Worm (Caenorhabditis elegans) whole organism, young adult: ENCODE results near the gene gly-13.
A peak's percentile ranks its signal among the peaks of the same experiment; 100 is the strongest.

Source experiments
- B0019.2 ChIP-seq: fragments of 200-800 bp; sonication (Bioruptor generic); conservative IDR thresholded peaks from 2 replicates; pipeline ENCODE4 v1.3.6; 2022; ENCODE audit warnings: missing genetic modification reagents, missing genetic modification characterization, missing compliant biosample characterization
- B0261.1 ChIP-seq: sonication (generic microtip); optimal IDR thresholded peaks from 2 replicates; lab custom pipeline; 2016; ENCODE audit warnings: mild to moderate bottlenecking, missing genetic modification characterization, moderate library complexity, missing compliant biosample characterization
- C17E4.6 ChIP-seq: fragments of 200-800 bp; sonication (Bioruptor generic); IDR thresholded peaks from 2 replicates; pipeline ENCODE4 v1.3.6; 2022; ENCODE audit warnings: missing genetic modification reagents, missing genetic modification characterization, missing compliant biosample characterization
- D2030.7 ChIP-seq: fragments of 200-800 bp; sonication (Bioruptor generic); IDR thresholded peaks from 2 replicates; pipeline ENCODE4 v1.3.6; 2022; ENCODE audit warnings: missing genetic modification reagents, missing genetic modification characterization, missing compliant biosample characterization
- F22D6.2 ChIP-seq: sonication (generic microtip); optimal IDR thresholded peaks from 2 replicates; lab custom pipeline; 2016; ENCODE audit warnings: mild to moderate bottlenecking, missing genetic modification characterization, missing compliant biosample characterization
- F37B4.10 ChIP-seq: fragments of 200-800 bp; sonication (Bioruptor generic); IDR thresholded peaks from 2 replicates; pipeline ENCODE4 v1.3.6; 2022; ENCODE audit warnings: missing genetic modification characterization, missing compliant biosample characterization
- K11D2.4 ChIP-seq: fragments of 200-800 bp; sonication (Bioruptor generic); IDR thresholded peaks from 2 replicates; pipeline ENCODE4 v1.3.6; 2022; ENCODE audit warnings: missing genetic modification reagents, missing genetic modification characterization, missing compliant biosample characterization
- K12H6.12 ChIP-seq: fragments of 200-800 bp; sonication (Bioruptor generic); optimal IDR thresholded peaks from 2 replicates; lab custom pipeline; 2018; ENCODE audit warnings: mild to moderate bottlenecking, missing genetic modification characterization, missing compliant biosample characterization
- ama-1 ChIP-seq, 3 experiments: fragments of 150-350 bp in 1 of 3; sonication (generic microtip) in 2 of 3; optimal IDR thresholded peaks; 2 replicates each; lab custom pipeline; 2014 to 2018; ENCODE audit warnings: missing biosample characterization in 2 of 3, missing genetic modification characterization in 2 of 3, missing genetic modification reagents in 2 of 3
- aptf-2 ChIP-seq: fragments of 200-800 bp; sonication (Bioruptor generic); conservative IDR thresholded peaks from 2 replicates; pipeline ENCODE4 v1.3.6; 2022; ENCODE audit warnings: missing genetic modification reagents, missing genetic modification characterization, missing compliant biosample characterization
- aptf-3 ChIP-seq: fragments of 200-800 bp; sonication (Bioruptor generic); IDR thresholded peaks from 2 replicates; pipeline ENCODE4 v1.3.6; 2022; ENCODE audit warnings: missing genetic modification characterization, missing compliant biosample characterization
- cebp-1 ChIP-seq, 2 experiments: fragments of 200-800 bp in 1 of 2; sonication (Bioruptor generic) in 1 of 2; sonication (generic microtip) in 1 of 2; IDR thresholded peaks in 1 of 2; optimal IDR thresholded peaks in 1 of 2; 2 replicates each; pipeline versions ENCODE4 v1.3.6 to Lab custom; 2017 to 2022; ENCODE audit warnings: missing compliant biosample characterization in 2 of 2, missing genetic modification characterization in 2 of 2, mild to moderate bottlenecking in 1 of 2, missing genetic modification reagents in 1 of 2, moderate library complexity in 1 of 2
- ceh-100 ChIP-seq: fragments of 200-800 bp; sonication (Bioruptor generic); IDR thresholded peaks from 2 replicates; pipeline ENCODE4 v1.3.6; 2022; ENCODE audit warnings: missing genetic modification reagents, missing genetic modification characterization, missing compliant biosample characterization
- ceh-27 ChIP-seq: fragments of 200-800 bp; sonication (Bioruptor generic); optimal IDR thresholded peaks from 2 replicates; lab custom pipeline; 2018; ENCODE audit warnings: mild to moderate bottlenecking, missing genetic modification characterization, moderate library complexity, missing compliant biosample characterization
- ceh-40 ChIP-seq: fragments of 200-800 bp; sonication (Bioruptor generic); IDR thresholded peaks from 2 replicates; pipeline ENCODE4 v1.3.6; 2022; ENCODE audit warnings: missing genetic modification characterization, missing compliant biosample characterization
- die-1 ChIP-seq: sonication (generic microtip); optimal IDR thresholded peaks from 2 replicates; lab custom pipeline; 2016; ENCODE audit warnings: missing genotype, mild to moderate bottlenecking, missing genetic modification characterization, missing compliant biosample characterization
- dox-1 ChIP-seq: fragments of 200-800 bp; sonication (Bioruptor generic); IDR thresholded peaks from 2 replicates; pipeline ENCODE4 v1.3.6; 2022; ENCODE audit warnings: missing genetic modification reagents, missing genetic modification characterization, missing compliant biosample characterization
- dpl-1 ChIP-seq: fragments of 150-350 bp; optimal IDR thresholded peaks from 2 replicates; lab custom pipeline; 2014; ENCODE audit warnings: missing biosample characterization, missing genetic modification reagents, missing genetic modification characterization
- egl-18 ChIP-seq: fragments of 200-800 bp; sonication (Bioruptor generic); IDR thresholded peaks from 2 replicates; pipeline ENCODE4 v1.3.6; 2022; ENCODE audit warnings: missing genetic modification reagents, missing genetic modification characterization, missing compliant biosample characterization
- egrh-3 ChIP-seq: fragments of 200-800 bp; sonication (Bioruptor generic); IDR thresholded peaks from 2 replicates; pipeline ENCODE4 v1.3.6; 2022; ENCODE audit warnings: missing genetic modification reagents, missing genetic modification characterization, missing compliant biosample characterization
- ekl-4 ChIP-seq: fragments of 200-800 bp; sonication (Bioruptor generic); IDR thresholded peaks from 2 replicates; pipeline ENCODE4 v1.3.6; 2022; ENCODE audit warnings: missing genetic modification reagents, missing genetic modification characterization, missing compliant biosample characterization
- ets-4 ChIP-seq: fragments of 200-800 bp; sonication (Bioruptor generic); optimal IDR thresholded peaks from 2 replicates; lab custom pipeline; 2018; ENCODE audit warnings: mild to moderate bottlenecking, missing genetic modification characterization, missing compliant biosample characterization
- fkh-3 ChIP-seq: sonication (generic microtip); optimal IDR thresholded peaks from 2 replicates; lab custom pipeline; 2016; ENCODE audit warnings: mild to moderate bottlenecking, missing genetic modification characterization, missing compliant biosample characterization
- gei-17 ChIP-seq: fragments of 200-800 bp; sonication (Bioruptor generic); optimal IDR thresholded peaks from 2 replicates; lab custom pipeline; 2018; ENCODE audit warnings: mild to moderate bottlenecking, missing genetic modification characterization, missing compliant biosample characterization
- hmg-1.2 ChIP-seq: fragments of 200-800 bp; sonication (Bioruptor generic); IDR thresholded peaks from 2 replicates; pipeline ENCODE4 v1.3.6; 2022; ENCODE audit warnings: missing genetic modification reagents, missing genetic modification characterization, missing compliant biosample characterization
- hsf-1 ChIP-seq: fragments of 200-800 bp; sonication (Bioruptor generic); IDR thresholded peaks from 2 replicates; pipeline ENCODE4 v1.3.6; 2022; ENCODE audit warnings: missing genetic modification reagents, missing genetic modification characterization, missing compliant biosample characterization
- lin-40 ChIP-seq: sonication (generic microtip); optimal IDR thresholded peaks from 2 replicates; lab custom pipeline; 2016; ENCODE audit warnings: missing genetic modification characterization, mild to moderate bottlenecking, missing compliant biosample characterization, missing genotype, missing genetic modification reagents
- lsl-1 ChIP-seq: fragments of 200-800 bp; sonication (Bioruptor generic); optimal IDR thresholded peaks from 2 replicates; lab custom pipeline; 2018; ENCODE audit warnings: mild to moderate bottlenecking, missing genetic modification characterization, moderate library complexity, missing compliant biosample characterization
- madf-10 ChIP-seq: sonication (generic microtip); optimal IDR thresholded peaks from 2 replicates; lab custom pipeline; 2016; ENCODE audit warnings: mild to moderate bottlenecking, missing genetic modification characterization, missing compliant biosample characterization
- madf-8 ChIP-seq: fragments of 200-800 bp; sonication (Bioruptor generic); conservative IDR thresholded peaks from 2 replicates; pipeline ENCODE4 v1.3.6; 2022; ENCODE audit warnings: missing genetic modification reagents, missing genetic modification characterization, missing compliant biosample characterization
- mcd-1 ChIP-seq: fragments of 200-800 bp; sonication (Bioruptor generic); IDR thresholded peaks from 2 replicates; pipeline ENCODE4 v1.3.6; 2022; ENCODE audit warnings: missing genetic modification reagents, missing genetic modification characterization, missing compliant biosample characterization
- nfya-2 ChIP-seq: fragments of 200-800 bp; sonication (Bioruptor generic); IDR thresholded peaks from 2 replicates; pipeline ENCODE4 v1.3.6; 2022; ENCODE audit warnings: missing genetic modification reagents, missing genetic modification characterization, missing compliant biosample characterization
- nhr-179 ChIP-seq: sonication (generic microtip); optimal IDR thresholded peaks from 2 replicates; lab custom pipeline; 2016; ENCODE audit warnings: mild to moderate bottlenecking, missing genetic modification characterization, missing compliant biosample characterization
- nhr-27 ChIP-seq: fragments of 200-800 bp; sonication (Bioruptor generic); optimal IDR thresholded peaks from 2 replicates; lab custom pipeline; 2018; ENCODE audit warnings: mild to moderate bottlenecking, missing genetic modification characterization, moderate library complexity, missing compliant biosample characterization
- rcor-1 ChIP-seq: fragments of 200-800 bp; sonication (Bioruptor generic); IDR thresholded peaks from 2 replicates; pipeline ENCODE4 v1.3.6; 2022; ENCODE audit warnings: missing genetic modification reagents, missing genetic modification characterization, missing compliant biosample characterization
- repo-1 ChIP-seq: sonication (generic microtip); optimal IDR thresholded peaks from 2 replicates; lab custom pipeline; 2017; ENCODE audit warnings: mild to moderate bottlenecking, missing genetic modification characterization, missing compliant biosample characterization
- rpc-1 ChIP-seq, 2 experiments: fragments of 150-350 bp in 1 of 2; sonication (generic microtip) in 1 of 2; optimal IDR thresholded peaks; 2 replicates each; lab custom pipeline; 2014 to 2018; ENCODE audit warnings: missing biosample characterization in 1 of 2, missing genetic modification characterization in 1 of 2, missing genetic modification reagents in 1 of 2, missing genotype in 1 of 2
- snpc-4 ChIP-seq, 5 experiments: fragments of 150-350 bp in 1 of 5; sonication (generic microtip) in 4 of 5; optimal IDR thresholded peaks; 2 replicates each; lab custom pipeline; 2014 to 2018; ENCODE audit warnings: missing genetic modification characterization in 5 of 5, missing biosample characterization in 3 of 5, antibody characterized with exemption in 2 of 5, mild to moderate bottlenecking in 2 of 5, missing compliant biosample characterization in 2 of 5, missing genotype in 2 of 5, moderate library complexity in 2 of 5, missing genetic modification reagents in 1 of 5
- sptf-2 ChIP-seq: fragments of 200-800 bp; sonication (Bioruptor generic); optimal IDR thresholded peaks from 2 replicates; lab custom pipeline; 2018; ENCODE audit warnings: mild to moderate bottlenecking, missing genetic modification characterization, missing compliant biosample characterization
- tlf-1 ChIP-seq: fragments of 200-800 bp; sonication (Bioruptor generic); optimal IDR thresholded peaks from 2 replicates; lab custom pipeline; 2018; ENCODE audit warnings: mild to moderate bottlenecking, missing genetic modification characterization, missing compliant biosample characterization
- unc-62 ChIP-seq: fragments of 150-350 bp; optimal IDR thresholded peaks from 2 replicates; lab custom pipeline; 2014; ENCODE audit warnings: missing biosample characterization, missing genetic modification reagents, missing genetic modification characterization
- xnd-1 ChIP-seq: sonication (generic microtip); optimal IDR thresholded peaks from 2 replicates; lab custom pipeline; 2016; ENCODE audit warnings: missing genotype, missing genetic modification reagents, missing genetic modification characterization, missing compliant biosample characterization
- ztf-22 ChIP-seq: fragments of 200-800 bp; sonication (Bioruptor generic); optimal IDR thresholded peaks from 2 replicates; lab custom pipeline; 2018; ENCODE audit warnings: mild to moderate bottlenecking, missing genetic modification characterization, moderate library complexity, missing compliant biosample characterization
- ztf-25 ChIP-seq: fragments of 200-800 bp; sonication (Bioruptor generic); IDR thresholded peaks from 2 replicates; pipeline ENCODE4 v1.3.6; 2022; ENCODE audit warnings: missing genetic modification reagents, missing genetic modification characterization, missing compliant biosample characterization
- ztf-26 ChIP-seq: sonication (generic microtip); optimal IDR thresholded peaks from 2 replicates; lab custom pipeline; 2017; ENCODE audit warnings: missing genetic modification characterization, missing compliant biosample characterization

gly-13 gene

ce11 chrX:9296591-9296990 lies at the start of gene gly-13:
Gene gly-13 (minus strand): TSS chrX:9296622.
- TF ChIP-seq mcd-1 (GFP tag; lab: Robert Waterston, UW): no peak
- peak; percentile 3 for TF ChIP-seq lin-40 (tag; lab: Kevin White, UChicago)
- no peak for TF ChIP-seq cebp-1 (GFP tag; IDR thresholded peaks at IDR 0.05; lab: Robert Waterston, UW)
- TF ChIP-seq cebp-1 (tag; optimal IDR thresholded peaks at IDR 0.05; lab: Kevin White, UChicago): peak; percentile 20
- TF ChIP-seq rpc-1 (optimal IDR thresholded peaks at IDR 0.05; lab: Kevin White, UChicago): peak; percentile 17
- no peak for TF ChIP-seq rpc-1 (tag; optimal IDR thresholded peaks at IDR 0.05; lab: Kevin White, UChicago)

ce11 chrX:9338375-9338774 lies 42.0 kb upstream of the gly-13 start, which contains the start of gene apa-2:
Gene apa-2 (plus strand): TSS chrX:9338675.
- no peak for TF ChIP-seq dox-1 (GFP tag; lab: Robert Waterston, UW)
- no peak for TF ChIP-seq nhr-27
- no peak for TF ChIP-seq ceh-40 (GFP tag; lab: Robert Waterston, UW)
- no peak for TF ChIP-seq B0019.2
- no peak for TF ChIP-seq ekl-4 (GFP tag; lab: Robert Waterston, UW)
- TF ChIP-seq nhr-179 (tag; lab: Kevin White, UChicago): no peak
- TF ChIP-seq F37B4.10 (GFP tag; lab: Robert Waterston, UW): no peak
- TF ChIP-seq aptf-3 (GFP tag; lab: Robert Waterston, UW): no peak
- no peak for TF ChIP-seq nfya-2
- TF ChIP-seq egl-18 (GFP tag; lab: Robert Waterston, UW): no peak
- TF ChIP-seq hmg-1.2 (GFP tag; lab: Robert Waterston, UW): no peak
- no peak for TF ChIP-seq die-1

- TF ChIP-seq ets-4 (GFP tag; lab: Kevin White, UChicago) (no peak), K12H6.12 (tag; lab: Kevin White, UChicago) (peak; percentile 53), tlf-1 (GFP tag; lab: Kevin White, UChicago) (no peak), ama-1 (optimal IDR thresholded peaks at IDR 0.05; lab: Kevin White, UChicago) (no peak), ama-1 (GFP tag; optimal IDR thresholded peaks at IDR 0.05; lab: Kevin White, UChicago) (no peak), gei-17 (no peak), ztf-22 (GFP tag; lab: Kevin White, UChicago) (no peak), fkh-3 (tag; lab: Kevin White, UChicago) (no peak), ceh-100 (no peak), lsl-1 (GFP tag; lab: Kevin White, UChicago) (no peak), ztf-25 (no peak), snpc-4 (GFP tag; optimal IDR thresholded peaks at IDR 0.05; lab: Kevin White, UChicago) (no peak), snpc-4 (tag; optimal IDR thresholded peaks at IDR 0.05; lab: Kevin White, UChicago) (no peak), F22D6.2 (tag; lab: Kevin White, UChicago) (no peak), C17E4.6 (GFP tag; lab: Robert Waterston, UW) (no peak), xnd-1 (no peak), aptf-2 (GFP tag; lab: Robert Waterston, UW) (no peak), rpc-1 (optimal IDR thresholded peaks at IDR 0.05; lab: Kevin White, UChicago) (no peak), rpc-1 (tag; optimal IDR thresholded peaks at IDR 0.05; lab: Kevin White, UChicago) (no peak), egrh-3 (GFP tag; lab: Robert Waterston, UW) (no peak), repo-1 (no peak), ekl-4 (GFP tag; lab: Robert Waterston, UW) (peak; percentile 36; the same call in 1 of the 2 replicates), ceh-27 (GFP tag; lab: Kevin White, UChicago) (peak; percentile 73), ztf-26 (tag; lab: Kevin White, UChicago) (peak; percentile 38), K11D2.4 (GFP tag; lab: Robert Waterston, UW) (peak; percentile 61), D2030.7 (no peak), dpl-1 (GFP tag; lab: Kevin White, UChicago) (no peak), madf-10 (tag; lab: Kevin White, UChicago) (peak; percentile 38), hsf-1 (GFP tag; lab: Robert Waterston, UW) (no peak), sptf-2 (GFP tag; lab: Kevin White, UChicago) (no peak), madf-8 (GFP tag; lab: Robert Waterston, UW) (no peak), rcor-1 (GFP tag; lab: Robert Waterston, UW) (no peak), unc-62 (GFP tag; lab: Kevin White, UChicago) (no peak), B0261.1 (tag; lab: Kevin White, UChicago) (no peak)
These were observed 41.4 kb upstream of the gly-13 start for ce11 chrX:9337832-9338231.
